Worm (Caenorhabditis elegans): ENCODE results near the gene nhr-260.

nhr-260 gene

DNA sequence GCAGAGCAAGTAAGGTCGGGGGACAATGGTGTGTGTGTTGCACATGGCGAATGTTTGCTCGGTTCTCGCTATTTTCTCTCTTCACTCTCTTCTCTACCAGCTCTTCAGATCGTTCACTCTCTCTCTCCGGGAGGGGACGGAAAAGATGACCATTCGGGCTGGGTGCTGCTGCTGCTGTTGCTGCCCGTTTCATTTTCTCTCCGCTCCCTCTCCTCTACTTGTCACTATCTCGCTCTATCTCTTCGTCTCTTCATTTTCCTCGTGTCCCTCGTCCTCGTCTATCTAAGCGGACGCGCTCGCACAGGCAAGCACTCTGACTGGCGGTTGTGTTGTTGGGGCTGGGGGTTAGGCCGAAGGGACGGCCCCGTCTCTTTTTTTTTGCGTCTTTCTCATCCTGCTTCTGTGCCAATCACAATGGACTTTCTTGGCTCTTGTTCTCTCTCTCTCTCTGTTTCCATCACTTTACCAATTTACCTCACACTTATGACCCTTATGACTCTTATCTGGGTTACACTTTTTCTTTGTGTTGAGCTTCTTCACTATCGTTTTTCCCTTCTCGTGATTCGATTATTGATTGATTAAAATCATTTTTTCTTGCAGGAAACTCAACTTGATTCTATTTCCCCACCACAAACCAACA, 36.8 kb downstream of the nhr-260 start, which contains the start of the genes F53E2.2 and unc-60 (continued):
- TF ChIP-seq unc-3 (GFP tag; conservative IDR thresholded peaks at IDR 0.05): no peak
- TF ChIP-seq unc-3 (tag; optimal IDR thresholded peaks at IDR 0.05): no peak
- TF ChIP-seq T23F11.4 (GFP tag; optimal IDR thresholded peaks at IDR 0.05): no peak
- TF ChIP-seq tbx-2 (tag; optimal IDR thresholded peaks at IDR 0.05): peak; percentile 83
- no peak for TF ChIP-seq odd-2 (tag; optimal IDR thresholded peaks at IDR 0.05)

DNA sequence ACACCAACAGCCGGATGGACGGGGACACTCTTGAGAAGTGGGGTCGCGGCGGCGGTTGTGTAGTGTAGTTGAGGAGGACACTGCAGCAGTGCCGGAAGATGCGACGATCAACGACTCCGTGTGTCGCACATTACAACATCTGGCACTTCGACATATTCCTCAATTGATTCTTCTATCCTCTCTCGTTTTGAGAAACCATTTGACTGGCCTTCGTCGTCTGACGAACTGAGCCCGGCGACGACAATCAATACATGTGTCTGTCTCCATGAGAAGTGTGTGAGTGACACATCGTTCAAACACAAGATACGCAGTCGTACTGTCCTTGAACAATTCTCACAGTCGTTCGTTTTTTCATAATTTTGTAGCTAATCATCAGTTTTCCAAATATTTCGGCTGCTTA, 38.9 kb downstream of the nhr-260 start:
- TF ChIP-seq gmeb-2 (tag; optimal IDR thresholded peaks at IDR 0.05): no peak
- no peak for TF ChIP-seq hlh-30 (tag; optimal IDR thresholded peaks at IDR 0.05; ENCODE audit: insufficient read depth)
- TF ChIP-seq ceh-48 (tag; optimal IDR thresholded peaks at IDR 0.05): peak; percentile 2
- TF ChIP-seq unc-55 (GFP tag; optimal IDR thresholded peaks at IDR 0.05): peak; percentile 23
- TF ChIP-seq hlh-13 (GFP tag; optimal IDR thresholded peaks at IDR 0.05): no peak
- TF ChIP-seq pros-1 (tag; optimal IDR thresholded peaks at IDR 0.05): no peak
- no peak for TF ChIP-seq F13H6.1 (tag; optimal IDR thresholded peaks at IDR 0.05)
- TF ChIP-seq hlh-8 (tag; optimal IDR thresholded peaks at IDR 0.05): peak; percentile 18
- no peak for TF ChIP-seq ets-4 (tag; optimal IDR thresholded peaks at IDR 0.05)

DNA sequence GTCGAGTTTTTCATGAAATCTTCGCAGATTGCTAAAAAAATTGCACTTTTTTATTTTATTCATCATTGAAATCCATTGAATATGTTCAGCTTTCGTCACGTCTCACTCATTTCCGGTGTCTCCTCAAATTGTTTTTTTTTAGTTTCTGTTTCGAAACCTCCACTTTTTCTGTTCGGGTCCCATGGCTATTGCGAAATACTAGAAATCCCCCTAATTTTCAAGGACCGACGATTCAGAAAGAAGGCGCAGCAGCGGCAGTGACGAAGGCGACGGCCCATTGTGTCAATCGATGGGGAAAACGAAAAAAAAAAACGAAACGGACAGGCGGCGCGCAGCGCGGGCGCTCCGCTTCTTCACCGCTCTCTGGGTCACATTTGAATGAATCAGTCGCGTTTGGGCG, 39.5 kb downstream of the nhr-260 start:
- no peak for TF ChIP-seq pat-9 (tag; optimal IDR thresholded peaks at IDR 0.05)
- TF ChIP-seq hlh-13 (GFP tag; optimal IDR thresholded peaks at IDR 0.05): no peak
- no peak for TF ChIP-seq ceh-48 (tag; optimal IDR thresholded peaks at IDR 0.05)
- no peak for TF ChIP-seq ceh-45 (GFP tag; IDR thresholded peaks at IDR 0.05)
- TF ChIP-seq zip-5 (tag; optimal IDR thresholded peaks at IDR 0.05): no peak
- no peak for TF ChIP-seq ceh-18 (tag; optimal IDR thresholded peaks at IDR 0.05)

DNA sequence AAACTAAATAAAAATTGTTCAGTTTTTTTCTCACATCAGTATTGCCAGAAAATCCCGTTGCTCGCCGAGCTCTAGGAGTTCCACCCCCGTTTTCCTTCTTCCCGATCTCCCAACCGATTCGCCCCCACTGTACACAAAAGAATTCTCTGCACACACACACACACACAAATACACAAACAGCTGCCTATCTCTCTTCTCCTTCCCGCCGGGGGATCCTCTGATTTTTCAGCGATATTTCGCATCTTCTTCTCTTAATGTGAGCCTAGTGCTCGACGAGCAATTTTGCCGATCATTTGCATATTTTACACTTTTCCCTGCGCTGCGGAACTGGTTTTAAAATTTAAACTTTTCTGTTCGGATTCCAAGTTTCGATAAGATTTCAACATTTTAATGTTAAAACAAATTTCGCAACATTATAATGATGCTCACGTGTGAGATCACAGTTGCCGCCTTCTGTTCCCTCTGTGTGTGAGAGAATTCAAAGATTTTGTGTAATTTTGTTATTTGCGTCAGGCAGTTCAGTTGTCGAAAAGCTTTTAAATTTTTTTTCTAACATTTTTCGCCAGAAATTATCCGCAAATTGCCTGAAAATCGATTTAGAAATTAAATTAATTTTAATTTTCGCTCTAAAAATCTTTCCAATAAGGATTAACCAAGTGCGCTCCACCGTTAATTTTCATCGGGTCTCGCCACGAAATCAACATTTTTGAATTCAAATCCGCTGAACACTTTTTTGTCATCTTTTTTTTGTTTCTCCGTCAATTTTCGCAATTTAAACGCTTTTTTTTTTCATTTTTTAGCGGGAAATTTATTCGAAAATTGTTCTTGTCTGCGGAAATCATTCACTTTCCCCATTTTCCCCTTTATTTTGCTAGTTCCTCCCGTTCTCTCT, 40.1 kb downstream of the nhr-260 start:
- TF ChIP-seq rnt-1 (tag; optimal IDR thresholded peaks at IDR 0.05) (peak; percentile 18), pat-9 (tag; optimal IDR thresholded peaks at IDR 0.05) (peak; percentile 23), ceh-19 (GFP tag; optimal IDR thresholded peaks at IDR 0.05) (no peak), ceh-18 (tag; optimal IDR thresholded peaks at IDR 0.05) (peak; percentile 83), che-1 (tag; optimal IDR thresholded peaks at IDR 0.05) (no peak), unc-42 (tag; optimal IDR thresholded peaks at IDR 0.05) (peak; percentile 64), syd-9 (tag; optimal IDR thresholded peaks at IDR 0.05) (peak; percentile 5), ceh-31 (tag; optimal IDR thresholded peaks at IDR 0.05) (no peak), tbx-2 (tag; optimal IDR thresholded peaks at IDR 0.05) (peak; percentile 20), fkh-6 (tag; optimal IDR thresholded peaks at IDR 0.05) (no peak), odd-2 (tag; optimal IDR thresholded peaks at IDR 0.05) (no peak), ztf-16 (tag; optimal IDR thresholded peaks at IDR 0.05) (no peak)

DNA sequence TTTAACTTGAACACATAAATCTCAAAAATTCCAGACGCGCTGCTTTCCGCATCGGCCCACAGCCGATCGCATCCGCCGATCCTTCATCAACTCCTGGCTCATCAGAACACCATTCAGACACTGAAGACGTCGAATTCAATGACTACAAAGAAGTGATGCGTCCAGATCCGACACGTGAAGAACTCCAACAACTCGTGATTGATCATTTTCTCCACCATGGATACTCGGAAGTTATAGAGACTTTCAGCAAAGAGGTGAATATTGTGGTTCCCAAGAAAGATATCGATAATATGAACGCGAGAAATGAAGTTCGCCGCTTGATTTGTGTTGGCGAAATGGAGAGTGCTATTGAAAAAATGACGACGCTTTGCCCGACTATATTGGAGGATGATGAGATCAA, 42.5 kb downstream of the nhr-260 start:
- TF ChIP-seq nfya-1 (tag; optimal IDR thresholded peaks at IDR 0.05): no peak
- no peak for TF ChIP-seq mec-3 (tag; optimal IDR thresholded peaks at IDR 0.05; ENCODE audit: borderline replicate concordance)
- TF ChIP-seq sdc-2 (tag; optimal IDR thresholded peaks at IDR 0.05): no peak
- TF ChIP-seq ceh-19 (GFP tag; optimal IDR thresholded peaks at IDR 0.05): no peak
- no peak for TF ChIP-seq gmeb-2 (tag; optimal IDR thresholded peaks at IDR 0.05)
- TF ChIP-seq fkh-6 (tag; optimal IDR thresholded peaks at IDR 0.05): no peak
- no peak for TF ChIP-seq eyg-1 (tag; optimal IDR thresholded peaks at IDR 0.05)
- no peak for TF ChIP-seq ttx-3 (tag; optimal IDR thresholded peaks at IDR 0.05)
- TF ChIP-seq pha-4 (tag; optimal IDR thresholded peaks at IDR 0.05): no peak

Data from whole organism, late embryonic.